Fruit fly (Drosophila melanogaster) whole organism, embryonic: Measurements from ENCODE around the gene Gale.

Source experiments
- CG2116 ChIP-seq: fragments of 200-800 bp; sonication (Bioruptor generic); optimal IDR thresholded peaks from 3 replicates; lab custom pipeline; 2018; ENCODE audit warnings: missing biosample characterization, mild to moderate bottlenecking, missing genetic modification characterization
- CG5245 ChIP-seq: fragments of 200-800 bp; sonication (Bioruptor generic); optimal IDR thresholded peaks from 3 replicates; lab custom pipeline; 2016; ENCODE audit warnings: missing biosample characterization, missing genetic modification characterization
- Doc3 ChIP-seq: fragments of 200-800 bp; sonication (Bioruptor generic); IDR thresholded peaks from 3 replicates; pipeline ENCODE4 v1.3.6; 2022; ENCODE audit warnings: missing biosample characterization, missing genetic modification characterization; ENCODE audit not compliant: partially characterized antibody
- Hr39 ChIP-seq: fragments of >200 bp; optimal IDR thresholded peaks from 2 replicates; lab custom pipeline; 2017
- MESR4 ChIP-seq: fragments of 200-800 bp; sonication (Bioruptor generic); optimal IDR thresholded peaks from 2 replicates; lab custom pipeline; 2018; ENCODE audit warnings: missing biosample characterization, mild to moderate bottlenecking, missing genetic modification characterization, moderate library complexity
- Sin3A ChIP-seq: fragments of >200 bp; optimal IDR thresholded peaks from 2 replicates; lab custom pipeline; 2018
- fd102C ChIP-seq: fragments of 200-800 bp; sonication (Bioruptor generic); optimal IDR thresholded peaks from 2 replicates; lab custom pipeline; 2018; ENCODE audit warnings: missing biosample characterization, mild to moderate bottlenecking, missing genetic modification characterization, moderate library complexity
- mam ChIP-seq: fragments of 200-800 bp; sonication (Bioruptor generic); optimal IDR thresholded peaks from 3 replicates; lab custom pipeline; 2016; ENCODE audit warnings: missing biosample characterization, missing genetic modification characterization
- pb ChIP-seq: fragments of 200-800 bp; sonication (Bioruptor generic); optimal IDR thresholded peaks from 3 replicates; lab custom pipeline; 2016; ENCODE audit warnings: missing biosample characterization, missing genetic modification characterization
- peb ChIP-seq: fragments of 200-800 bp; sonication (Bioruptor generic); IDR thresholded peaks from 2 replicates; pipeline ENCODE4 v1.3.6; 2022; ENCODE audit warnings: missing biosample characterization, missing genetic modification characterization
- toy ChIP-seq: fragments of 200-800 bp; sonication (Bioruptor generic); IDR thresholded peaks from 2 replicates; pipeline ENCODE4 v1.3.6; 2022; ENCODE audit warnings: missing biosample characterization, missing genetic modification characterization
- vvl ChIP-seq: fragments of 200-800 bp; sonication (Bioruptor generic); IDR thresholded peaks from 2 replicates; pipeline ENCODE4 v1.3.6; 2022; ENCODE audit warnings: missing biosample characterization, missing genetic modification characterization
- yki ChIP-seq: fragments of >200 bp; optimal IDR thresholded peaks from 3 replicates; lab custom pipeline; 2018

DNA sequence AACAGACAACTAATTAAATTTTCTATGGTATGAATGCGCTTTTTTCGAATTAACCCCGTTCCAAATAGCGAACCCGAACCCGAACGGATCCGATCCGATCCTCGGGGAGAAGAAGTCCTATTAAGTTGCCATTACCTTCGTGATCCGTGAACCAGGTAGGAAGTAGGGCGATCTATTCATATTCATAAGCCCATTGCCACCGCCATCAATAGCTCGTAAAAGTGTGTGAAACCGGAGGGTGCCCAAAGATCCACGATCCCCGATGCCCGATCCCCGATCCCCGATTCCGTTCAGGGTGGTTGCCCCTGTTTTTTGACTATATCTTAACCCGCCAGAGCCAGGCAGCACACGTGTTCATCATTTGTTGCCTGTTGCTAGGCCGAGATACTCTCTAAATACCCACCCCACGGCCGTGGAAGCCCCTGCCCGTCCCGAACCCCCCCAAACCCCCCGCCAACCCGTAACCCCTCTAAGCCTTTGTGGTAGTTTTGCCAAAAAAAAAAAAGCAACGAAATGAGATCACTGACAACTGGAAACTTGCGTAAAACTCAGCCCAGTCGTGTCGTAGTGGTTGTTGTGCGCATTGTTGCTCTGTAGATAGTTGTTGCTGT lies 2.8 kb upstream of the Gale start:
- TF ChIP-seq CG5245 (GFP tag; lab: Kevin White, UChicago): no peak
- no peak for TF ChIP-seq CG2116
- TF ChIP-seq yki (lab: Kevin White, UChicago): no peak
- TF ChIP-seq Hr39: no peak
- no peak for TF ChIP-seq fd102C (GFP tag; lab: Kevin White, UChicago)
- no peak for TF ChIP-seq Sin3A
- no peak for TF ChIP-seq pb (GFP tag; lab: Kevin White, UChicago)
- no peak for TF ChIP-seq mam (GFP tag; lab: Kevin White, UChicago)
- TF ChIP-seq Doc3 (GFP tag; lab: Robert Waterston, UW): no peak
- TF ChIP-seq toy (GFP tag; lab: Robert Waterston, UW): no peak
- no peak for TF ChIP-seq peb (GFP tag; lab: Robert Waterston, UW)
- no peak for TF ChIP-seq MESR4
- TF ChIP-seq vvl (GFP tag; lab: Robert Waterston, UW): no peak; the same call in 1 of the 2 replicates
